Worm (Caenorhabditis elegans) whole organism, midembryonic: ENCODE results near the gene F54D5.3.

Experiments
- T22C8.4 ChIP-seq: fragments of 200-800 bp; sonication (Bioruptor generic); IDR thresholded peaks from 2 replicates; pipeline ENCODE4 v1.3.6; 2022; ENCODE audit warnings: missing genetic modification characterization, missing compliant biosample characterization
- cog-1 ChIP-seq: sonication (generic microtip); optimal IDR thresholded peaks from 2 replicates; lab custom pipeline; 2016; ENCODE audit warnings: missing genetic modification characterization, missing compliant biosample characterization
- flt-1 ChIP-seq: fragments of 200-800 bp; sonication (Bioruptor generic); IDR thresholded peaks from 2 replicates; pipeline ENCODE4 v1.3.6; 2022; ENCODE audit warnings: missing genetic modification characterization, missing compliant biosample characterization
- ref-1 ChIP-seq: fragments of 200-800 bp; sonication (Bioruptor generic); conservative IDR thresholded peaks from 2 replicates; pipeline ENCODE4 v1.3.6; 2022; ENCODE audit warnings: missing genetic modification reagents, missing genetic modification characterization, missing compliant biosample characterization
- ztf-23 ChIP-seq: fragments of 200-800 bp; sonication (Bioruptor generic); IDR thresholded peaks from 2 replicates; pipeline ENCODE4 v1.3.6; 2022; ENCODE audit warnings: missing genetic modification reagents, missing genetic modification characterization, missing compliant biosample characterization
- ztf-29 ChIP-seq: fragments of 200-800 bp; sonication (Bioruptor generic); IDR thresholded peaks from 2 replicates; pipeline ENCODE4 v1.3.6; 2022; ENCODE audit warnings: missing genetic modification reagents, missing genetic modification characterization, missing compliant biosample characterization

DNA sequence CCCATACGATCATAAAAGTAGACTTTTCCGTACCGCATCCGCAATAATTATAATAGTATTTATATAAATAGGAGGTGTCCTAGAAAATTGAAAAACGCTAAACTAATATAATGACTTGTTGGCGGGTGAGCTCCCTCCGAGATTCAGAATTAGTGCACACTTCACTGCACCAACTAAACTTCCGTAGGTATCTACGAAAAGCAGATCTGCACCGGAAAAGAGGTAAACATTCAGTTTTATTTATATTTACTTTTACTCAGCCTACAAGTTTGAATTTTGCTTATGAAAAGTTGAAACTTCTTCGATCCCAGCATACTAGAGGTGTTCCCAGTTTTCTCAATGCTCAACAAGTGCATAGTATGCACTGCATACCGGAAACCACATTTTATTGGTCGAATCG, 20.4 kb downstream of the F54D5.3 start, which contains the start of gene F07A11.1:
- TF ChIP-seq ztf-23: no peak
- TF ChIP-seq cog-1 (tag; lab: Kevin White, UChicago): no peak
- TF ChIP-seq flt-1 (GFP tag; lab: Robert Waterston, UW): no peak
- TF ChIP-seq T22C8.4 (GFP tag; lab: Robert Waterston, UW): no peak
- no peak for TF ChIP-seq ref-1 (GFP tag; lab: Robert Waterston, UW)
- no peak for TF ChIP-seq ztf-29 (GFP tag; lab: Robert Waterston, UW)
